Fruit fly (Drosophila melanogaster) whole organism, adult: ENCODE measurements around the gene MICAL-like.

Source experiments
- CG14711 ChIP-seq: fragments of 200-800 bp; sonication (Bioruptor generic); optimal IDR thresholded peaks from 2 replicates; lab custom pipeline; 2018; ENCODE audit warnings: missing biosample characterization, mild to moderate bottlenecking, missing genetic modification characterization, moderate library complexity
- CG33017 ChIP-seq: fragments of 200-800 bp; sonication (Bioruptor generic); optimal IDR thresholded peaks from 2 replicates; lab custom pipeline; 2018; ENCODE audit warnings: missing biosample characterization, mild to moderate bottlenecking, missing genetic modification characterization, moderate library complexity
- CG7101 ChIP-seq: fragments of 200-800 bp; sonication (Bioruptor generic); optimal IDR thresholded peaks from 2 replicates; lab custom pipeline; 2018; ENCODE audit warnings: missing biosample characterization, mild to moderate bottlenecking, missing genetic modification characterization, moderate library complexity
- Clk ChIP-seq: fragments of 200-800 bp; sonication (Bioruptor generic); optimal IDR thresholded peaks from 2 replicates; lab custom pipeline; 2017; ENCODE audit warnings: missing biosample characterization, missing genetic modification characterization
- cic ChIP-seq: fragments of 200-800 bp; sonication (Bioruptor generic); optimal IDR thresholded peaks from 2 replicates; lab custom pipeline; 2017; ENCODE audit warnings: missing biosample characterization, mild to moderate bottlenecking, missing genetic modification characterization, moderate library complexity
- ovo ChIP-seq: fragments of 200-800 bp; sonication (Bioruptor generic); optimal IDR thresholded peaks from 2 replicates; lab custom pipeline; 2016; ENCODE audit warnings: missing biosample characterization, missing genetic modification characterization
- tj ChIP-seq: fragments of 200-800 bp; sonication (Bioruptor generic); optimal IDR thresholded peaks from 3 replicates; lab custom pipeline; 2017; ENCODE audit warnings: missing biosample characterization, mild to moderate bottlenecking, missing genetic modification characterization, moderate library complexity

dm6 chr3L:13044335-13044814 is 29.2 kb upstream of the MICAL-like start, which contains the start of gene Syx13:
- TF ChIP-seq Clk (GFP tag; lab: Kevin White, UChicago) (no peak), ovo (GFP tag; lab: Kevin White, UChicago) (no peak), CG33017 (tag; lab: Kevin White, UChicago) (no peak), CG7101 (tag; lab: Kevin White, UChicago) (no peak), tj (peak; percentile 6), cic (peak; percentile 61), CG14711 (tag; lab: Kevin White, UChicago) (peak; percentile 22)
